Worm (Caenorhabditis elegans) whole organism, L3 larva: Measurements from ENCODE around the gene F53F4.15.

Source experiments
- R02D3.7 ChIP-seq: fragments of 150-350 bp; optimal IDR thresholded peaks from 2 replicates; lab custom pipeline; 2014; ENCODE audit warnings: missing biosample characterization, missing genetic modification characterization
- ama-1 ChIP-seq: fragments of 150-350 bp; optimal IDR thresholded peaks from 2 replicates; lab custom pipeline; 2018
- ceh-16 ChIP-seq: sonication (generic microtip); optimal IDR thresholded peaks from 2 replicates; lab custom pipeline; 2017; ENCODE audit warnings: missing biosample characterization, missing genetic modification characterization
- elt-1 ChIP-seq: fragments of 150-350 bp; optimal IDR thresholded peaks from 2 replicates; lab custom pipeline; 2014; ENCODE audit warnings: missing biosample characterization, missing genetic modification characterization
- elt-2 ChIP-seq: sonication (generic microtip); optimal IDR thresholded peaks from 2 replicates; lab custom pipeline; 2016; ENCODE audit warnings: missing genetic modification reagents, mild to moderate bottlenecking, missing genetic modification characterization, missing compliant biosample characterization
- nhr-11 ChIP-seq: fragments of 150-350 bp; optimal IDR thresholded peaks from 2 replicates; lab custom pipeline; 2014; ENCODE audit warnings: missing biosample characterization, missing genetic modification characterization
- nhr-28 ChIP-seq: fragments of 150-350 bp; optimal IDR thresholded peaks from 2 replicates; lab custom pipeline; 2014; ENCODE audit warnings: missing biosample characterization, missing genetic modification characterization
- nhr-76 ChIP-seq: fragments of 150-350 bp; sonication (generic microtip); optimal IDR thresholded peaks from 5 replicates; lab custom pipeline; 2014; ENCODE audit warnings: missing biosample characterization, missing genetic modification characterization
- pqm-1 ChIP-seq: fragments of 150-350 bp; optimal IDR thresholded peaks from 2 replicates; lab custom pipeline; 2017; ENCODE audit warnings: missing biosample characterization, missing genetic modification characterization, inconsistent platforms
- tbx-2 ChIP-seq: sonication (generic microtip); optimal IDR thresholded peaks from 2 replicates; lab custom pipeline; 2016; ENCODE audit warnings: mild to moderate bottlenecking, missing genetic modification characterization, missing compliant biosample characterization

- TF ChIP-seq nhr-11, result no peak
- TF ChIP-seq elt-2 (tag; lab: Kevin White, UChicago), result no peak
- no peak for TF ChIP-seq tbx-2 (tag; lab: Kevin White, UChicago)
- TF ChIP-seq nhr-76 (tag; lab: Kevin White, UChicago), result no peak
- TF ChIP-seq pqm-1 (tag; lab: Kevin White, UChicago), result no peak
- TF ChIP-seq nhr-28 (tag; lab: Kevin White, UChicago), result no peak
- no peak for TF ChIP-seq ama-1 (lab: Kevin White, UChicago)
- TF ChIP-seq R02D3.7 (tag; lab: Kevin White, UChicago), result no peak
- TF ChIP-seq elt-1 (tag; lab: Kevin White, UChicago), result no peak
- no peak for TF ChIP-seq ceh-16 (tag; lab: Kevin White, UChicago)
These were observed 36.3 kb upstream of the F53F4.15 start, which contains the start of gene F53F4.1 for ce11 chrV:13584484-13584883.
